Worm (Caenorhabditis elegans): ENCODE data around the gene F38E11.6.

DNA sequence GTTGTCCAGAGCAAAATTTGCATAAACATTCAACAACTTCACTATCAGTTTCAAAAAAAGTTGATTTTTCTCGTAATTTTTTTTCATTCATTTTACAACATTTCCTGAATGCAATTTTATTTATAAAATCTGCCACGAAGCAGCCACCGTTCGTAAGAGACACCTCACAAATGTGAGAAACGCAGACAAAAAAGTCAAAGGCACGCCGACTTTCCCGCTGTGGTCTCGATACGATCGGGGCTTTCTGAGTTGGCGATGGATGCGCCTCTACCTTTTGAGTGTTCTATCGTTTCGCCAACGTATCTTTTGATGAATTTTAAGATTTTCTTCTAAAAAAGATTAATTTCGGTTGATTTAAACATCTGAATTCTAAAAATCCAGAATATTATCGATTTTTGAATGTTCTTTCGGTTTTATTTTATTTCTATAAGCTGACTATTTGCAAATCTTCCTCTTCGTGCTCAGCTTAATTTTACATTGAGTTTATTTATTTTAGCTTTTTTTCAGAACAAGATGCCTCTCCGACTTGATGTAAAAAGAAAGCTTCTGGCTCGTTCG lies 8.0 kb downstream of the F38E11.6 start, which contains the start of gene copb-2:
- TF ChIP-seq npax-4 (tag; optimal IDR thresholded peaks at IDR 0.05) (no peak), sox-2 (GFP tag; IDR thresholded peaks at IDR 0.05) (no peak), pha-4 (tag; optimal IDR thresholded peaks at IDR 0.05) (no peak), unc-86 (tag; optimal IDR thresholded peaks at IDR 0.05) (no peak), Y22D7AL.16 (tag; optimal IDR thresholded peaks at IDR 0.05) (no peak), dve-1 (tag; optimal IDR thresholded peaks at IDR 0.05) (no peak), K09A11.1 (tag; optimal IDR thresholded peaks at IDR 0.05; ENCODE audit: insufficient read depth) (no peak), rnt-1 (tag; optimal IDR thresholded peaks at IDR 0.05) (no peak), nfya-1 (tag; optimal IDR thresholded peaks at IDR 0.05) (peak; percentile 42), tbx-7 (tag; optimal IDR thresholded peaks at IDR 0.05) (no peak), lin-11 (tag; optimal IDR thresholded peaks at IDR 0.05) (no peak), ceh-22 (tag; optimal IDR thresholded peaks at IDR 0.05) (no peak), elt-4 (tag; optimal IDR thresholded peaks at IDR 0.05) (no peak), K02D7.2 (tag; optimal IDR thresholded peaks at IDR 0.05) (no peak)

Data from whole organism, late embryonic.